Fruit fly (Drosophila melanogaster): ENCODE results near the gene Bap111.

Gene Bap111

dm6 chrX:9163645-9164509 lies 14.8 kb downstream of the Bap111 start:
- peak; percentile 49 to 56 for TF ChIP-seq dl (GFP tag; optimal IDR thresholded peaks at IDR 0.05; ENCODE audit: insufficient read depth in 1 of 2, partially characterized antibody in 2 of 2)
- TF ChIP-seq N (GFP tag; optimal IDR thresholded peaks at IDR 0.05): peak; percentile 44
- TF ChIP-seq Rel (GFP tag; optimal IDR thresholded peaks at IDR 0.05): peak; percentile 65
- peak; percentile 32 for TF ChIP-seq Rel (tag; optimal IDR thresholded peaks at IDR 0.05)
- TF ChIP-seq Myc (optimal IDR thresholded peaks at IDR 0.05): peak; percentile 64
- TF ChIP-seq psq (GFP tag; optimal IDR thresholded peaks at IDR 0.05): peak; percentile 50
- TF ChIP-seq tai (GFP tag; optimal IDR thresholded peaks at IDR 0.05): no peak
- peak; percentile 85 for TF ChIP-seq Dif (GFP tag; optimal IDR thresholded peaks at IDR 0.05; ENCODE audit: partially characterized antibody)
- no peak for TF ChIP-seq dsf (GFP tag; optimal IDR thresholded peaks at IDR 0.05; ENCODE audit: borderline replicate concordance)
- no peak for TF ChIP-seq h (GFP tag; optimal IDR thresholded peaks at IDR 0.05)
- TF ChIP-seq CG32264 (GFP tag; optimal IDR thresholded peaks at IDR 0.05): no peak
- TF ChIP-seq foxo (GFP tag; optimal IDR thresholded peaks at IDR 0.05): no peak

dm6 chrX:9164510-9165506 lies 15.7 kb downstream of the Bap111 start:
- no peak for TF ChIP-seq ey (GFP tag; optimal IDR thresholded peaks at IDR 0.05)
- TF ChIP-seq woc (GFP tag; optimal IDR thresholded peaks at IDR 0.05): peak; percentile 37

- TF ChIP-seq Dfd (GFP tag; optimal IDR thresholded peaks at IDR 0.05): peak; percentile 93
- no peak for TF ChIP-seq CG32264 (GFP tag; optimal IDR thresholded peaks at IDR 0.05)
Measured at dm6 chrX:9168273-9168672, 19.2 kb downstream of the Bap111 start.

DNA sequence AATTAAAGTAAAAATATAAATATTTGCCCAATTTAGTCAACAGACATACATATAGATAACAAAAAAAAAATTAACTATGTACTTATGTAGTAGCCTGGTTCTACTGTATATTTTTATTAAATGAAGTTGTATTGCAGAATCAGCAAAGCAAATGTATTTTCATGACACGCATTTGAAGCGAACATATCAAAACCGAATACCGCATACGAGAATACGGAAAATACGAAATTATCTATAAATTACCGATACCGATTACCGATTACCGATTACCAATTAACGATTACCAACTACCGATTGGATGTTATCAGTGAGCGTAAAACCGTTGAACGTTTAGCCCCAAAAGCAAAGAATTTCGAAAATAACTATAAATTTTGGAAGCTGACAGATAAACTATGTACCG lies 38.3 kb downstream of the Bap111 start:
- TF ChIP-seq Jra (GFP tag; optimal IDR thresholded peaks at IDR 0.05) (no peak), ey (GFP tag; optimal IDR thresholded peaks at IDR 0.05) (no peak), Abd-B (GFP tag; optimal IDR thresholded peaks at IDR 0.05) (no peak), OdsH (GFP tag; optimal IDR thresholded peaks at IDR 0.05) (no peak), h (GFP tag; optimal IDR thresholded peaks at IDR 0.05) (no peak), pan (optimal IDR thresholded peaks at IDR 0.05) (no peak), lola (GFP tag; optimal IDR thresholded peaks at IDR 0.05) (no peak), HLH106 (tag; optimal IDR thresholded peaks at IDR 0.05) (no peak), CG9705 (GFP tag; optimal IDR thresholded peaks at IDR 0.05) (no peak), Vsx2 (GFP tag; optimal IDR thresholded peaks at IDR 0.05; ENCODE audit: partially characterized antibody) (no peak), Myc (optimal IDR thresholded peaks at IDR 0.05) (no peak), rgr (GFP tag; optimal IDR thresholded peaks at IDR 0.05) (no peak), brk (GFP tag; optimal IDR thresholded peaks at IDR 0.05) (no peak), dsf (GFP tag; optimal IDR thresholded peaks at IDR 0.05; ENCODE audit: borderline replicate concordance) (no peak), CrebA (GFP tag; optimal IDR thresholded peaks at IDR 0.05; ENCODE audit: borderline replicate concordance) (no peak), woc (GFP tag; optimal IDR thresholded peaks at IDR 0.05) (no peak), fru (GFP tag; optimal IDR thresholded peaks at IDR 0.05) (no peak), Sp1 (GFP tag; optimal IDR thresholded peaks at IDR 0.05) (no peak)

DNA sequence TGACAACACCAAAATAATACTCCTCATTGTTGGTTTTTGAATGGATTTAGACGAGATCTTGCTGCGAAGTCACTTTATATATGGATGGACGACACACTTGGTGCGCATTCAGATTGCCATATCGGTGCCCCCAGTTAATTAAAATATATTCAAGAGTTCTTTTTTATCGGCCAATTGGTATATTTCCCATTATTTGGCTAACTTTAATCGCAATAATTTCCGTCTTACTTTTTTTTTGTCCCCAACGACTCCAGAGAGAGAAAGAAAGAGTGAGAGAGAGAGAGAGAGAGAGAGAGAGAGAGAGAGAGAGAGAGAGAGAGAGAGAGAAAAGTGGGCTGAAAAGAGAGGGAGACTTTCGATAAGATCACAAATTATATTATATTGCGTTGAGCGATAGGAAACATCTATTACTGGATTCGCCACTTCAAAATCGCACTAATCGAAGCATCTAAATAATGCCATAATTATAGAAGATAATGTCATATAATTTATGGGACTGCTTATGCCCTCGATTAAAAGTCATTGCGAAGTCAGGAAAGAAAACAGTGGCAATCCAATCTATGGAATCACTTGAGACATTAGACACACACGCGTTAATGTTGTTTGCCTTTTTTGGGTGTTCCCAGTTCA lies 41.6 kb downstream of the Bap111 start, which contains the start of gene CG12115:
Gene CG12115, minus strand, starts transcription at position 51 of the 630 bp plus-strand sequence.
- no peak for TF ChIP-seq br (GFP tag; optimal IDR thresholded peaks at IDR 0.05)
- no peak for TF ChIP-seq jim (GFP tag; optimal IDR thresholded peaks at IDR 0.05)
- TF ChIP-seq Hr83 (GFP tag; optimal IDR thresholded peaks at IDR 0.05; ENCODE audit: poor library complexity, severe bottlenecking): no peak
- TF ChIP-seq dl (GFP tag; optimal IDR thresholded peaks at IDR 0.05; ENCODE audit: insufficient read depth in 1 of 2, partially characterized antibody in 2 of 2): no peak
- no peak for TF ChIP-seq GATAd (GFP tag; optimal IDR thresholded peaks at IDR 0.05)
- TF ChIP-seq fru (GFP tag; optimal IDR thresholded peaks at IDR 0.05): no peak
- no peak for TF ChIP-seq Vsx2 (GFP tag; optimal IDR thresholded peaks at IDR 0.05; ENCODE audit: partially characterized antibody)
- no peak for TF ChIP-seq Myc (optimal IDR thresholded peaks at IDR 0.05)
- TF ChIP-seq Dif (GFP tag; optimal IDR thresholded peaks at IDR 0.05; ENCODE audit: partially characterized antibody): no peak
- TF ChIP-seq Dfd (GFP tag; optimal IDR thresholded peaks at IDR 0.05): no peak
- no peak for TF ChIP-seq Mio (GFP tag; optimal IDR thresholded peaks at IDR 0.05)
- TF ChIP-seq CrebA (GFP tag; optimal IDR thresholded peaks at IDR 0.05; ENCODE audit: borderline replicate concordance): no peak

Data from whole organism, wandering third instar larva.